Worm (Caenorhabditis elegans) whole organism, L1 larva: ENCODE results near the gene ZK688.4.

ENCODE experiments used
- C04F5.9 ChIP-seq: sonication (generic microtip); optimal IDR thresholded peaks from 2 replicates; lab custom pipeline; 2016; ENCODE audit warnings: missing genetic modification characterization, missing compliant biosample characterization
- C16A3.4 ChIP-seq: fragments of 150-350 bp; optimal IDR thresholded peaks from 2 replicates; lab custom pipeline; 2014; ENCODE audit warnings: missing biosample characterization, missing genetic modification characterization
- aha-1 ChIP-seq: fragments of 150-350 bp; optimal IDR thresholded peaks from 2 replicates; lab custom pipeline; 2014; ENCODE audit warnings: missing biosample characterization, missing genetic modification characterization
- aly-2 ChIP-seq: fragments of 150-350 bp; optimal IDR thresholded peaks from 2 replicates; lab custom pipeline; 2014; ENCODE audit warnings: missing biosample characterization, missing genetic modification characterization
- ceh-63 ChIP-seq: fragments of 200-800 bp; sonication (Bioruptor generic); optimal IDR thresholded peaks from 2 replicates; lab custom pipeline; 2018; ENCODE audit warnings: mild to moderate bottlenecking, missing genetic modification characterization, missing compliant biosample characterization
- ceh-8 ChIP-seq: fragments of 200-800 bp; sonication (Bioruptor generic); optimal IDR thresholded peaks from 2 replicates; lab custom pipeline; 2018; ENCODE audit warnings: mild to moderate bottlenecking, missing genetic modification characterization, moderate library complexity, missing compliant biosample characterization
- ceh-88 ChIP-seq: fragments of 200-800 bp; sonication (Bioruptor generic); IDR thresholded peaks from 2 replicates; pipeline ENCODE4 v1.3.6; 2022; ENCODE audit warnings: missing genetic modification characterization, missing compliant biosample characterization
- ceh-90 ChIP-seq: sonication (generic microtip); optimal IDR thresholded peaks from 2 replicates; lab custom pipeline; 2016; ENCODE audit warnings: missing genetic modification characterization, missing compliant biosample characterization
- ces-1 ChIP-seq: fragments of 150-350 bp; optimal IDR thresholded peaks from 2 replicates; lab custom pipeline; 2014; ENCODE audit warnings: missing biosample characterization, missing genetic modification reagents, missing genetic modification characterization
- dsc-1 ChIP-seq: sonication (generic microtip); optimal IDR thresholded peaks from 2 replicates; lab custom pipeline; 2016; ENCODE audit warnings: mild to moderate bottlenecking, missing genetic modification characterization, missing compliant biosample characterization
- efl-1 ChIP-seq, 4 experiments: fragments of 150-350 bp; optimal IDR thresholded peaks in 3 of 4; peaks in 1 of 4; 1 replicate in 1 of 4; 2 replicates in 3 of 4; lab custom pipeline; 2014; ENCODE audit warnings: missing biosample characterization in 2 of 4, missing genetic modification characterization in 2 of 4, missing genetic modification reagents in 2 of 4
- efl-3 ChIP-seq: fragments of 200-800 bp; sonication (Bioruptor generic); optimal IDR thresholded peaks from 2 replicates; lab custom pipeline; 2018; ENCODE audit warnings: mild to moderate bottlenecking, missing genetic modification characterization, missing compliant biosample characterization
- egl-13 ChIP-seq: sonication (generic microtip); optimal IDR thresholded peaks from 2 replicates; lab custom pipeline; 2016; ENCODE audit warnings: missing genotype, missing genetic modification reagents, missing genetic modification characterization, missing compliant biosample characterization
- egl-27 ChIP-seq, 2 experiments: fragments of 150-350 bp in 1 of 2; sonication (generic microtip); optimal IDR thresholded peaks; 3 replicates each; lab custom pipeline; 2017 to 2018; ENCODE audit warnings: missing biosample characterization in 2 of 2, missing genetic modification characterization in 2 of 2, missing genetic modification reagents in 2 of 2
- ets-5 ChIP-seq: fragments of 200-800 bp; sonication (Bioruptor generic); IDR thresholded peaks from 2 replicates; pipeline ENCODE4 v1.3.6; 2022; ENCODE audit warnings: missing genetic modification characterization, missing compliant biosample characterization
- fkh-10 ChIP-seq: sonication (generic microtip); optimal IDR thresholded peaks from 2 replicates; lab custom pipeline; 2017; ENCODE audit warnings: missing biosample characterization, missing genetic modification reagents, missing genetic modification characterization
- fkh-8 ChIP-seq: sonication (generic microtip); optimal IDR thresholded peaks from 2 replicates; lab custom pipeline; 2016; ENCODE audit warnings: mild to moderate bottlenecking, missing genetic modification characterization, missing compliant biosample characterization
- hlh-17 ChIP-seq: fragments of 200-800 bp; sonication (Bioruptor generic); optimal IDR thresholded peaks from 2 replicates; lab custom pipeline; 2018; ENCODE audit warnings: missing genetic modification characterization, mild to moderate bottlenecking, missing compliant biosample characterization, moderate library complexity, borderline replicate concordance
- hlh-4 ChIP-seq: sonication (generic microtip); optimal IDR thresholded peaks from 2 replicates; lab custom pipeline; 2016; ENCODE audit warnings: mild to moderate bottlenecking, missing genetic modification characterization, missing compliant biosample characterization
- hpl-2 ChIP-seq: fragments of 150-350 bp; optimal IDR thresholded peaks from 2 replicates; lab custom pipeline; 2014; ENCODE audit warnings: missing biosample characterization, missing genetic modification reagents, missing genetic modification characterization
- isw-1 ChIP-seq: fragments of 200-800 bp; sonication (Bioruptor generic); IDR thresholded peaks from 2 replicates; pipeline ENCODE4 v1.3.6; 2022; ENCODE audit warnings: missing genetic modification characterization, missing compliant biosample characterization
- jun-1 ChIP-seq: fragments of 150-350 bp; optimal IDR thresholded peaks from 2 replicates; lab custom pipeline; 2014; ENCODE audit warnings: missing biosample characterization, missing genetic modification reagents, missing genetic modification characterization
- lin-13 ChIP-seq: fragments of 150-350 bp; optimal IDR thresholded peaks from 2 replicates; lab custom pipeline; 2014; ENCODE audit warnings: missing biosample characterization, missing genetic modification reagents, missing genetic modification characterization
- lin-14 ChIP-seq: fragments of 200-800 bp; sonication (Bioruptor generic); optimal IDR thresholded peaks from 2 replicates; lab custom pipeline; 2018; ENCODE audit warnings: mild to moderate bottlenecking, missing genetic modification characterization, moderate library complexity, missing compliant biosample characterization
- lin-35 ChIP-seq, 2 experiments: fragments of 150-350 bp; optimal IDR thresholded peaks; 2 replicates each; lab custom pipeline; 2014; ENCODE audit warnings: missing biosample characterization in 2 of 2, missing genetic modification characterization in 2 of 2, missing genetic modification reagents in 2 of 2
- lin-39 ChIP-seq: fragments of 150-350 bp; optimal IDR thresholded peaks from 2 replicates; lab custom pipeline; 2014; ENCODE audit warnings: missing biosample characterization, missing genetic modification reagents, missing genetic modification characterization
- lir-3 ChIP-seq: sonication (generic microtip); optimal IDR thresholded peaks from 2 replicates; lab custom pipeline; 2016; ENCODE audit warnings: mild to moderate bottlenecking, missing genetic modification characterization, moderate library complexity, missing compliant biosample characterization; ENCODE audit not compliant: poor library complexity
- mdl-1 ChIP-seq, 2 experiments: fragments of 150-350 bp; optimal IDR thresholded peaks; 2 replicates each; lab custom pipeline; 2014 to 2017; ENCODE audit warnings: missing biosample characterization in 2 of 2, missing genetic modification characterization in 2 of 2, inconsistent platforms in 1 of 2
- mef-2 ChIP-seq: fragments of 150-350 bp; optimal IDR thresholded peaks from 2 replicates; lab custom pipeline; 2014; ENCODE audit warnings: missing biosample characterization, missing genetic modification characterization
- mep-1 ChIP-seq: fragments of 150-350 bp; optimal IDR thresholded peaks from 2 replicates; lab custom pipeline; 2014; ENCODE audit warnings: missing biosample characterization, missing genetic modification characterization
- nhr-11 ChIP-seq: fragments of 150-350 bp; optimal IDR thresholded peaks from 2 replicates; lab custom pipeline; 2014; ENCODE audit warnings: missing biosample characterization, missing genetic modification characterization
- nhr-12 ChIP-seq: sonication (generic microtip); optimal IDR thresholded peaks from 2 replicates; lab custom pipeline; 2017; ENCODE audit warnings: missing biosample characterization, missing genetic modification characterization
- nhr-20 ChIP-seq: sonication (generic microtip); optimal IDR thresholded peaks from 2 replicates; lab custom pipeline; 2016; ENCODE audit warnings: mild to moderate bottlenecking, missing genetic modification characterization, missing compliant biosample characterization
- nhr-71 ChIP-seq: sonication (generic microtip); optimal IDR thresholded peaks from 2 replicates; lab custom pipeline; 2016; ENCODE audit warnings: mild to moderate bottlenecking, missing genetic modification characterization, moderate library complexity, missing compliant biosample characterization
- nhr-76 ChIP-seq: sonication (generic microtip); optimal IDR thresholded peaks from 2 replicates; lab custom pipeline; 2017; ENCODE audit warnings: missing biosample characterization, missing genetic modification characterization
- nhr-77 ChIP-seq: fragments of 150-350 bp; optimal IDR thresholded peaks from 2 replicates; lab custom pipeline; 2014; ENCODE audit warnings: missing biosample characterization, missing genetic modification characterization
- nhr-84 ChIP-seq: sonication (generic microtip); optimal IDR thresholded peaks from 2 replicates; lab custom pipeline; 2017; ENCODE audit warnings: missing biosample characterization, missing genetic modification characterization
- nhr-85 ChIP-seq: sonication (generic microtip); peaks from one replicate; lab custom pipeline; 2016; ENCODE audit warnings: missing genetic modification characterization, inconsistent platforms, missing compliant biosample characterization
- pqm-1 ChIP-seq: sonication (generic microtip); optimal IDR thresholded peaks from 3 replicates; lab custom pipeline; 2017; ENCODE audit warnings: missing biosample characterization, missing genetic modification characterization
- rnt-1 ChIP-seq: sonication (generic microtip); optimal IDR thresholded peaks from 2 replicates; lab custom pipeline; 2016; ENCODE audit warnings: mild to moderate bottlenecking, missing genetic modification characterization, moderate library complexity, missing compliant biosample characterization
- skn-1 ChIP-seq: fragments of 150-350 bp; optimal IDR thresholded peaks from 2 replicates; lab custom pipeline; 2014; ENCODE audit warnings: missing biosample characterization, missing genetic modification characterization
- snpc-4 ChIP-seq: fragments of 150-350 bp; optimal IDR thresholded peaks from 2 replicates; lab custom pipeline; 2014; ENCODE audit warnings: missing biosample characterization, missing genetic modification characterization
- snu-23 ChIP-seq: sonication (generic microtip); optimal IDR thresholded peaks from 2 replicates; lab custom pipeline; 2016; ENCODE audit warnings: missing genetic modification characterization, missing compliant biosample characterization
- sox-4 ChIP-seq: sonication (generic microtip); optimal IDR thresholded peaks from 2 replicates; lab custom pipeline; 2016; ENCODE audit warnings: missing genetic modification characterization, missing compliant biosample characterization
- sptf-1 ChIP-seq: fragments of 150-350 bp; optimal IDR thresholded peaks from 2 replicates; lab custom pipeline; 2014; ENCODE audit warnings: missing biosample characterization, missing genetic modification characterization
- sup-37 ChIP-seq: fragments of 200-800 bp; sonication (Bioruptor generic); optimal IDR thresholded peaks from 2 replicates; lab custom pipeline; 2018; ENCODE audit warnings: mild to moderate bottlenecking, missing genetic modification characterization, missing compliant biosample characterization
- tbx-2 ChIP-seq: sonication (generic microtip); optimal IDR thresholded peaks from 2 replicates; lab custom pipeline; 2016; ENCODE audit warnings: missing genetic modification characterization, missing compliant biosample characterization
- tlp-1 ChIP-seq: fragments of 150-350 bp; optimal IDR thresholded peaks from 2 replicates; lab custom pipeline; 2014; ENCODE audit warnings: missing biosample characterization, missing genetic modification characterization
- unc-30 ChIP-seq: sonication (generic microtip); optimal IDR thresholded peaks from 2 replicates; lab custom pipeline; 2017; ENCODE audit warnings: missing biosample characterization, missing genetic modification characterization
- unc-86 ChIP-seq: sonication (generic microtip); optimal IDR thresholded peaks from 2 replicates; lab custom pipeline; 2016; ENCODE audit warnings: missing genetic modification characterization, missing compliant biosample characterization
- vab-15 ChIP-seq: sonication (generic microtip); optimal IDR thresholded peaks from 2 replicates; lab custom pipeline; 2017; ENCODE audit warnings: missing genotype, mild to moderate bottlenecking, missing genetic modification characterization, missing compliant biosample characterization
- xbp-1 ChIP-seq: sonication (generic microtip); optimal IDR thresholded peaks from 2 replicates; lab custom pipeline; 2016; ENCODE audit warnings: missing genetic modification characterization, missing compliant biosample characterization
- zag-1 ChIP-seq: fragments of 150-350 bp; optimal IDR thresholded peaks from 2 replicates; lab custom pipeline; 2014; ENCODE audit warnings: missing biosample characterization, missing genetic modification characterization
- zip-4 ChIP-seq: fragments of 200-800 bp; sonication (Bioruptor generic); optimal IDR thresholded peaks from 2 replicates; lab custom pipeline; 2018; ENCODE audit warnings: mild to moderate bottlenecking, missing genetic modification characterization, moderate library complexity, missing compliant biosample characterization

Gene ZK688.4

ce11 chrIII:7897733-7898132 lies 2.9 kb downstream of the ZK688.4 start (continued):
- TF ChIP-seq ceh-63 (GFP tag; lab: Kevin White, UChicago) (no peak), nhr-20 (tag; lab: Kevin White, UChicago) (peak; percentile 81), jun-1 (tag; lab: Kevin White, UChicago) (no peak), xbp-1 (tag; lab: Kevin White, UChicago) (no peak), ceh-8 (GFP tag; lab: Kevin White, UChicago) (no peak), ceh-90 (tag; lab: Kevin White, UChicago) (no peak), C16A3.4 (tag; lab: Kevin White, UChicago) (peak; percentile 22), lin-39 (tag; lab: Kevin White, UChicago) (no peak), hpl-2 (GFP tag; lab: Kevin White, UChicago) (no peak), dsc-1 (tag; lab: Kevin White, UChicago) (no peak), nhr-85 (peak; percentile 95), rnt-1 (no peak), tbx-2 (tag; lab: Kevin White, UChicago) (peak; percentile 62), nhr-76 (no peak), mef-2 (tag; lab: Kevin White, UChicago) (no peak), ceh-88 (GFP tag; lab: Robert Waterston, UW) (no peak), nhr-11 (no peak), zip-4 (GFP tag; lab: Kevin White, UChicago) (no peak), nhr-12 (tag; lab: Kevin White, UChicago) (no peak), snu-23 (peak; percentile 58), mdl-1 (tag; optimal IDR thresholded peaks at IDR 0.05; lab: Kevin White, UChicago) (no peak), sox-4 (tag; lab: Kevin White, UChicago) (no peak), fkh-10 (no peak), nhr-77 (tag; lab: Kevin White, UChicago) (no peak), hlh-4 (tag; lab: Kevin White, UChicago) (no peak), lir-3 (tag; lab: Kevin White, UChicago) (no peak), lin-35 (GFP tag; optimal IDR thresholded peaks at IDR 0.05; lab: Kevin White, UChicago) (peak in 1 of 2 experiments; percentile 49), lin-14 (peak; percentile 57), sup-37 (GFP tag; lab: Kevin White, UChicago) (no peak), hlh-17 (GFP tag; lab: Kevin White, UChicago) (no peak), unc-30 (tag; lab: Kevin White, UChicago) (no peak), aha-1 (tag; lab: Kevin White, UChicago) (no peak), C04F5.9 (tag; lab: Kevin White, UChicago) (no peak), tlp-1 (tag; lab: Kevin White, UChicago) (no peak), ets-5 (GFP tag; lab: Robert Waterston, UW) (no peak), snpc-4 (tag; lab: Kevin White, UChicago) (no peak), zag-1 (no peak), egl-27 (tag; optimal IDR thresholded peaks at IDR 0.05; lab: Kevin White, UChicago) (no peak), sptf-1 (tag; lab: Kevin White, UChicago) (no peak), skn-1 (no peak), pqm-1 (no peak), nhr-71 (tag; lab: Kevin White, UChicago) (peak; percentile 75), fkh-8 (tag; lab: Kevin White, UChicago) (no peak), ces-1 (GFP tag; lab: Kevin White, UChicago) (no peak), unc-86 (tag; lab: Kevin White, UChicago) (no peak), egl-13 (tag; lab: Kevin White, UChicago) (no peak), mep-1 (tag; lab: Kevin White, UChicago) (no peak), isw-1 (GFP tag; lab: Robert Waterston, UW) (no peak), nhr-84 (no peak), aly-2 (no peak), efl-3 (no peak), lin-13 (no peak), efl-1 (optimal IDR thresholded peaks at IDR 0.05; lab: Kevin White, UChicago) (no peak), efl-1 (GFP tag; optimal IDR thresholded peaks at IDR 0.05 in 1 of 2; lab: Kevin White, UChicago) (peak in 1 of 2 experiments; percentile 87), vab-15 (tag; lab: Kevin White, UChicago) (no peak)
